Fruit fly (Drosophila melanogaster) whole organism, prepupa: ENCODE results near the gene Scgbeta.

Experiments
- Blimp-1 ChIP-seq: fragments of 200-800 bp; sonication (Bioruptor generic); optimal IDR thresholded peaks from 3 replicates; lab custom pipeline; 2017; ENCODE audit warnings: missing biosample characterization, missing genetic modification characterization, mild to moderate bottlenecking, moderate library complexity, missing genetic modification reagents
- CG10631 ChIP-seq: fragments of 200-800 bp; sonication (Bioruptor generic); optimal IDR thresholded peaks from 2 replicates; lab custom pipeline; 2016; ENCODE audit warnings: missing biosample characterization, missing genetic modification characterization
- CG10669 ChIP-seq: fragments of 200-800 bp; sonication (Bioruptor generic); optimal IDR thresholded peaks from 3 replicates; lab custom pipeline; 2018; ENCODE audit warnings: missing biosample characterization, mild to moderate bottlenecking, missing genetic modification characterization, moderate library complexity
- CG11902 ChIP-seq: fragments of 200-800 bp; sonication (Bioruptor generic); optimal IDR thresholded peaks from 3 replicates; lab custom pipeline; 2016; ENCODE audit warnings: missing biosample characterization, missing genetic modification characterization
- CG3032 ChIP-seq: fragments of 200-800 bp; optimal IDR thresholded peaks from 2 replicates; lab custom pipeline; 2019; ENCODE audit warnings: missing biosample characterization, mild to moderate bottlenecking, missing genetic modification characterization, moderate library complexity
- CG31627 ChIP-seq: fragments of 200-800 bp; sonication (Bioruptor generic); optimal IDR thresholded peaks from 3 replicates; lab custom pipeline; 2016; ENCODE audit warnings: missing biosample characterization, missing genetic modification characterization
- CG32006 ChIP-seq: fragments of 200-800 bp; sonication (Bioruptor generic); optimal IDR thresholded peaks from 3 replicates; lab custom pipeline; 2017; ENCODE audit warnings: missing biosample characterization, mild to moderate bottlenecking, missing genetic modification characterization
- CG34406 ChIP-seq: fragments of 200-800 bp; sonication (Bioruptor generic); optimal IDR thresholded peaks from 3 replicates; lab custom pipeline; 2016; ENCODE audit warnings: missing biosample characterization, missing genetic modification characterization
- CG3919 ChIP-seq: fragments of 200-800 bp; sonication (Bioruptor generic); optimal IDR thresholded peaks from 3 replicates; lab custom pipeline; 2016; ENCODE audit warnings: missing biosample characterization, missing genetic modification characterization
- CG6276 ChIP-seq: fragments of 200-800 bp; sonication (Bioruptor generic); optimal IDR thresholded peaks from 2 replicates; lab custom pipeline; 2017; ENCODE audit warnings: missing biosample characterization, mild to moderate bottlenecking, missing genetic modification characterization
- CG6792 ChIP-seq: fragments of 200-800 bp; sonication (Bioruptor generic); optimal IDR thresholded peaks from 3 replicates; lab custom pipeline; 2016; ENCODE audit warnings: missing biosample characterization, missing genetic modification characterization
- CG6808 ChIP-seq: fragments of 200-800 bp; sonication (Bioruptor generic); optimal IDR thresholded peaks from 3 replicates; lab custom pipeline; 2017; ENCODE audit warnings: missing biosample characterization, missing genetic modification characterization, mild to moderate bottlenecking, moderate library complexity, missing genetic modification reagents
- CG6854 ChIP-seq: fragments of 200-800 bp; sonication (Bioruptor generic); optimal IDR thresholded peaks from 2 replicates; lab custom pipeline; 2017; ENCODE audit warnings: missing biosample characterization, mild to moderate bottlenecking, missing genetic modification characterization
- CG7368 ChIP-seq: fragments of 200-800 bp; sonication (Bioruptor generic); optimal IDR thresholded peaks from 3 replicates; lab custom pipeline; 2016; ENCODE audit warnings: missing biosample characterization, missing genetic modification characterization
- CG8119 ChIP-seq: fragments of 200-800 bp; sonication (Bioruptor generic); IDR thresholded peaks from 3 replicates; pipeline ENCODE4 v1.3.6; 2022; ENCODE audit warnings: missing biosample characterization, missing genetic modification characterization
- CG8319 ChIP-seq: fragments of 200-800 bp; sonication (Bioruptor generic); optimal IDR thresholded peaks from 3 replicates; lab custom pipeline; 2016; ENCODE audit warnings: missing biosample characterization, missing genetic modification characterization
- CG9139 ChIP-seq: fragments of 200-800 bp; sonication (Bioruptor generic); optimal IDR thresholded peaks from 3 replicates; lab custom pipeline; 2017; ENCODE audit warnings: missing biosample characterization, mild to moderate bottlenecking, missing genetic modification characterization
- Eip75B ChIP-seq: fragments of 200-800 bp; sonication (Bioruptor generic); optimal IDR thresholded peaks from 3 replicates; lab custom pipeline; 2016; ENCODE audit warnings: missing biosample characterization, missing genetic modification characterization
- Eip78C ChIP-seq: fragments of 200-800 bp; sonication (Bioruptor generic); peaks from one replicate; lab custom pipeline; 2016; ENCODE audit warnings: missing biosample characterization, missing genetic modification characterization
- Eip93F ChIP-seq: fragments of 200-800 bp; sonication (Bioruptor generic); optimal IDR thresholded peaks from 2 replicates; lab custom pipeline; 2016; ENCODE audit warnings: missing biosample characterization, mild to moderate bottlenecking, missing genetic modification characterization
- Ets21C ChIP-seq: fragments of 200-800 bp; sonication (Bioruptor generic); optimal IDR thresholded peaks from 3 replicates; lab custom pipeline; 2016; ENCODE audit warnings: missing biosample characterization, missing genetic modification characterization
- Ets96B ChIP-seq: fragments of 200-800 bp; optimal IDR thresholded peaks from 2 replicates; lab custom pipeline; 2019; ENCODE audit warnings: missing biosample characterization, mild to moderate bottlenecking, missing genetic modification characterization, moderate library complexity
- Gug ChIP-seq: fragments of 200-800 bp; sonication (Bioruptor generic); IDR thresholded peaks from 2 replicates; pipeline ENCODE4 v1.3.6; 2022; ENCODE audit warnings: missing biosample characterization, missing genetic modification characterization
- Hr38 ChIP-seq: sonication (Bioruptor generic); optimal IDR thresholded peaks from 2 replicates; lab custom pipeline; 2016; ENCODE audit warnings: missing biosample characterization, missing genetic modification characterization
- Hr39 ChIP-seq: fragments of 200-800 bp; sonication (Bioruptor generic); optimal IDR thresholded peaks from 2 replicates; lab custom pipeline; 2016; ENCODE audit warnings: missing biosample characterization, missing genetic modification characterization
- Hr4 ChIP-seq: fragments of 200-800 bp; sonication (Bioruptor generic); optimal IDR thresholded peaks from 3 replicates; lab custom pipeline; 2016; ENCODE audit warnings: missing biosample characterization, missing genetic modification characterization
- Lpt ChIP-seq: fragments of 200-800 bp; sonication (Bioruptor generic); optimal IDR thresholded peaks from 3 replicates; lab custom pipeline; 2016; ENCODE audit warnings: missing biosample characterization, missing genetic modification characterization
- OdsH ChIP-seq: fragments of 200-800 bp; sonication (Bioruptor generic); optimal IDR thresholded peaks from 3 replicates; lab custom pipeline; 2016; ENCODE audit warnings: missing biosample characterization, missing genetic modification characterization
- Smox ChIP-seq: fragments of 200-800 bp; sonication (Bioruptor generic); optimal IDR thresholded peaks from 3 replicates; lab custom pipeline; 2016; ENCODE audit warnings: missing biosample characterization, missing genetic modification characterization
- Sox102F ChIP-seq: fragments of 200-800 bp; sonication (Bioruptor generic); optimal IDR thresholded peaks from 2 replicates; lab custom pipeline; 2016; ENCODE audit warnings: missing biosample characterization, mild to moderate bottlenecking, missing genetic modification characterization
- Sox14 ChIP-seq: fragments of 200-800 bp; sonication (Bioruptor generic); optimal IDR thresholded peaks from 3 replicates; lab custom pipeline; 2016; ENCODE audit warnings: missing biosample characterization, missing genetic modification characterization
- Sox15 ChIP-seq: fragments of 200-800 bp; sonication (Bioruptor generic); optimal IDR thresholded peaks from 3 replicates; lab custom pipeline; 2016; ENCODE audit warnings: missing biosample characterization, missing genetic modification characterization
- achi ChIP-seq: fragments of 200-800 bp; sonication (Bioruptor generic); optimal IDR thresholded peaks from 3 replicates; lab custom pipeline; 2016; ENCODE audit warnings: missing biosample characterization, missing genetic modification characterization
- cyc ChIP-seq: fragments of 200-800 bp; sonication (Bioruptor generic); optimal IDR thresholded peaks from 3 replicates; lab custom pipeline; 2016; ENCODE audit warnings: missing biosample characterization, missing genetic modification characterization
- dsx ChIP-seq: fragments of 200-800 bp; optimal IDR thresholded peaks from 3 replicates; lab custom pipeline; 2019; ENCODE audit warnings: missing biosample characterization, mild to moderate bottlenecking, missing genetic modification characterization, moderate library complexity; ENCODE audit not compliant: poor library complexity, severe bottlenecking
- esn ChIP-seq: fragments of 200-800 bp; sonication (Bioruptor generic); optimal IDR thresholded peaks from 2 replicates; lab custom pipeline; 2016; ENCODE audit warnings: missing biosample characterization, mild to moderate bottlenecking, missing genetic modification characterization, moderate library complexity
- fd59A ChIP-seq: fragments of 200-800 bp; sonication (Bioruptor generic); optimal IDR thresholded peaks from 2 replicates; lab custom pipeline; 2017; ENCODE audit warnings: missing biosample characterization, mild to moderate bottlenecking, missing genetic modification characterization, missing genetic modification reagents
- net ChIP-seq: fragments of 200-800 bp; sonication (Bioruptor generic); optimal IDR thresholded peaks from 3 replicates; lab custom pipeline; 2016; ENCODE audit warnings: missing biosample characterization, missing genetic modification characterization
- pdm3 ChIP-seq: fragments of 200-800 bp; sonication (Bioruptor generic); optimal IDR thresholded peaks from 3 replicates; lab custom pipeline; 2016; ENCODE audit warnings: missing biosample characterization, missing genetic modification characterization
- salr ChIP-seq, 2 experiments: fragments of 200-800 bp; sonication (Bioruptor generic); optimal IDR thresholded peaks; 3 replicates each; lab custom pipeline; 2016 to 2018; ENCODE audit warnings: missing biosample characterization in 2 of 2, missing genetic modification characterization in 2 of 2, mild to moderate bottlenecking in 1 of 2
- spab ChIP-seq: fragments of 200-800 bp; sonication (Bioruptor generic); optimal IDR thresholded peaks from 2 replicates; lab custom pipeline; 2017; ENCODE audit warnings: missing biosample characterization, mild to moderate bottlenecking, missing genetic modification characterization, missing genetic modification reagents
- ss ChIP-seq, 2 experiments: fragments of 200-800 bp; sonication (Bioruptor generic); optimal IDR thresholded peaks; 2 replicates in 1 of 2; 3 replicates in 1 of 2; lab custom pipeline; 2017 to 2018; ENCODE audit warnings: mild to moderate bottlenecking in 2 of 2, missing biosample characterization in 2 of 2, missing genetic modification characterization in 2 of 2, moderate library complexity in 1 of 2
- svp ChIP-seq: fragments of 200-800 bp; sonication (Bioruptor generic); peaks from one replicate; lab custom pipeline; 2016; ENCODE audit warnings: missing biosample characterization, missing genetic modification characterization
- topi ChIP-seq: fragments of 200-800 bp; sonication (Bioruptor generic); optimal IDR thresholded peaks from 3 replicates; lab custom pipeline; 2016; ENCODE audit warnings: missing biosample characterization, missing genetic modification characterization
- vri ChIP-seq: fragments of 200-800 bp; sonication (Bioruptor generic); optimal IDR thresholded peaks from 3 replicates; lab custom pipeline; 2016; ENCODE audit warnings: missing biosample characterization, mild to moderate bottlenecking, missing genetic modification characterization

Gene Scgbeta

DNA sequence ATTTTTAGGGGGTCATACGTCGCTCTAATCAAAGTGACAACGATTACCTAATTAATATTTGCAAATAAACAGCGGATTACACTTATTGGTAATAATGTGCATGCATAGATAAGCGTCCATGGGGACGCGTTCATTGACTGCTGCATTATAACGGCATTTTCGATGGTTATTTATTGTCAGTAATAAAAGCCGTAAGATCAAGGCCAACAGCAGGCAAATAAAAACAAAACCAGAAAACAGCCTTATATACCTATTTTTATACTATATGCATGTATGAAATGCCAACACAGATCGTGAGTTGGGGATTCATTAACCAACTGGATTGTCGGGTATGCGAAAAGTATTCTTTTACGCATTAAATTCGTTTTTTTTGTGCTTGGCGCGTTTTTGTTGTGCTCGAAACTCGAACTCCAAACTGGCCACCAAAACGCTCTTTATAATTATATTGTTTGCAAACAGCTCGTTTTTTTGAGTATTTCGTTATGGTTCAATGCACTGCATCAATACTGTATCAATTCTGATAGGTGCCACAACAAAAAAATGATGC lies 28.6 kb upstream of the Scgbeta start:
- TF ChIP-seq Eip78C (GFP tag; lab: Kevin White, UChicago) (peak; percentile 37), CG3919 (no peak), CG10631 (GFP tag; lab: Kevin White, UChicago) (no peak), Eip93F (peak; percentile 47), topi (GFP tag; lab: Kevin White, UChicago) (no peak), vri (GFP tag; lab: Kevin White, UChicago) (peak; percentile 81)
- TF ChIP-seq, all 60 proteins: peak for 3

DNA sequence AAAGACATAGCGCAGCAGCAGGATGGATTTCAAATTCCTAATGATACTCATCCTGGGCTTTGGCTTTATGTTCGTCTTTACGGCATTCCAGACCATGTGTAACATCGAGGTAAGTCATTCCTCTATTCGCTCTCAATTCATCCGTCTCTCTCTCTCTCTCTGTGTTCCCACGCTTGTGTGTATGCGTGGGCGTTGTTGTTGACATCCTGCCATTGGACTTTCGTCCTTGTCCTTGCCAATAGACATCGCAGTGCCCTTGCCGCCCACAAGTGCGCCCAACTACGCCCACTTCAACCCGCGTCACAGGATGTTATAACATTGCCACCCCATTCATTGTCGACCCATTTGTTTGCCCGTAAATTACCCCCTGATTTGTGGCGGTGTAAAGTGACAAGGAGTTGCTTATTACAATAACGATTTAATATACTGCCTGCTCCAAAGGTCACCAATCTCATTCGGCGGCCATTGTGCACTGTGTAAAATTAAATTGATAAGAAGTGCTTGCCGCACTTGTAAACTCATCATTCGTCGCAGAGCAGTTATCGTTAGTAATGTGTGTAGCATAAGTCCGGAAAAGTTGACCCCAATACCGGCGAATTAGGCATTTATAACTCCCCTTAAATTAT lies 27.5 kb upstream of the Scgbeta start:
- TF ChIP-seq ss (GFP tag; optimal IDR thresholded peaks at IDR 0.05; lab: Kevin White, UChicago) (peak in 1 of 2 experiments; percentile 44), svp (peak; percentile 94), CG9139 (peak; percentile 6), spab (GFP tag; lab: Kevin White, UChicago) (peak; percentile 1), net (GFP tag; lab: Kevin White, UChicago) (peak; percentile 8), CG3919 (peak; percentile 21), fd59A (GFP tag; lab: Kevin White, UChicago) (no peak), CG8119 (GFP tag; lab: Robert Waterston, UW) (no peak), CG10669 (peak; percentile 20), Lpt (GFP tag; lab: Kevin White, UChicago) (no peak), CG6854 (GFP tag; lab: Kevin White, UChicago) (peak; percentile 2), Eip78C (GFP tag; lab: Kevin White, UChicago) (peak; percentile 52), Sox14 (GFP tag; lab: Kevin White, UChicago) (peak; percentile 21)

DNA sequence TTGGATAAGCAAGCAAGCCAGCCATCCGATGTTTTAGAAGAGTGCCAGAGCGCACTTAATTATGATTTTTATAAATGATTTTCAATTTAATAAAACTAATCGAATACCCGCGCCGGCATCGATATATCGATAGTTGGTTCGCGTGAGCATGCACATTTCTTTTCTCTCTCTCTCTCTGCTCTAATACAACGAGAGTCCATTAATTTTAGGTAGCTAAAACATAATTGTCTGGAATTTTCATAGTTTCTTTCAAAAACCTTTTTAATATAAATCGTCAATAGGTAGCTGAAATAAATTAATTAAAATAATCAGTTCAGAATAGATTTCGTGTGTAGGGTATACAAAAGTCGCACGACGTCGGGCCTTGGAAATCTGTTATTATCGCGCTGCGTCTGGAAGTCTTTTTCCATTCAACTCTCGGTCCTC lies 26.7 kb upstream of the Scgbeta start, which contains the start of gene CG18549:
TSS of gene CG18549 (plus strand) at position 408 of the 426 bp plus-strand sequence.
- TF ChIP-seq CG8319 (GFP tag; lab: Kevin White, UChicago) = peak; percentile 99
- TF ChIP-seq salr (GFP tag; optimal IDR thresholded peaks at IDR 0.05; lab: Kevin White, UChicago) = peak; percentile 99 to 100
- TF ChIP-seq OdsH (GFP tag; lab: Kevin White, UChicago) = peak; percentile 100
- TF ChIP-seq Sox15 (GFP tag; lab: Kevin White, UChicago) = peak; percentile 99
- TF ChIP-seq Eip75B = peak; percentile 100
- TF ChIP-seq Eip93F = peak; percentile 100
- TF ChIP-seq Smox (GFP tag; lab: Kevin White, UChicago) = peak; percentile 100
- TF ChIP-seq Ets21C (GFP tag; lab: Kevin White, UChicago) = peak; percentile 99
- TF ChIP-seq Hr39 (GFP tag; lab: Kevin White, UChicago) = peak; percentile 100
- TF ChIP-seq CG6854 (GFP tag; lab: Kevin White, UChicago) = peak; percentile 100
- peak; percentile 100 for TF ChIP-seq CG10631 (GFP tag; lab: Kevin White, UChicago)
- TF ChIP-seq achi = peak; percentile 99
- peak; percentile 100 for TF ChIP-seq CG7368 (GFP tag; lab: Kevin White, UChicago)
- TF ChIP-seq Hr38 (GFP tag; lab: Kevin White, UChicago) = peak; percentile 97
- peak; percentile 100 for TF ChIP-seq CG3032 (tag; lab: Kevin White, UChicago)
- peak; percentile 100 for TF ChIP-seq fd59A (GFP tag; lab: Kevin White, UChicago)
- peak; percentile 99 for TF ChIP-seq CG11902 (GFP tag; lab: Kevin White, UChicago)
- TF ChIP-seq CG3919 = peak; percentile 100
- TF ChIP-seq CG6808 (GFP tag; lab: Kevin White, UChicago) = peak; percentile 99
- peak; percentile 100 for TF ChIP-seq esn (GFP tag; lab: Kevin White, UChicago)
- TF ChIP-seq cyc (GFP tag; lab: Kevin White, UChicago) = peak; percentile 100
- TF ChIP-seq CG32006 (GFP tag; lab: Kevin White, UChicago) = peak; percentile 100
- TF ChIP-seq Hr4 (GFP tag; lab: Kevin White, UChicago) = peak; percentile 100
- peak; percentile 100 for TF ChIP-seq Sox102F (GFP tag; lab: Kevin White, UChicago)
- TF ChIP-seq pdm3 (GFP tag; lab: Kevin White, UChicago) = peak; percentile 100
- TF ChIP-seq CG9139 = peak; percentile 100
- TF ChIP-seq dsx (GFP tag; lab: Kevin White, UChicago) = peak; percentile 100
- peak; percentile 100 for TF ChIP-seq Gug (GFP tag; lab: Robert Waterston, UW)
- peak; percentile 100 for TF ChIP-seq CG34406 (GFP tag; lab: Kevin White, UChicago)
- peak; percentile 100 for TF ChIP-seq CG31627
- TF ChIP-seq Lpt (GFP tag; lab: Kevin White, UChicago) = peak; percentile 100
- peak; percentile 100 for TF ChIP-seq CG6276 (GFP tag; lab: Kevin White, UChicago)
- peak; percentile 100 for TF ChIP-seq CG6792 (GFP tag; lab: Kevin White, UChicago)
- TF ChIP-seq Ets96B (tag; lab: Kevin White, UChicago) = peak; percentile 100
- peak; percentile 99 for TF ChIP-seq Blimp-1 (GFP tag; lab: Kevin White, UChicago)
